Worm (Caenorhabditis elegans): Measurements from ENCODE around the gene Y62H9A.8.

Y62H9A.8 gene

DNA sequence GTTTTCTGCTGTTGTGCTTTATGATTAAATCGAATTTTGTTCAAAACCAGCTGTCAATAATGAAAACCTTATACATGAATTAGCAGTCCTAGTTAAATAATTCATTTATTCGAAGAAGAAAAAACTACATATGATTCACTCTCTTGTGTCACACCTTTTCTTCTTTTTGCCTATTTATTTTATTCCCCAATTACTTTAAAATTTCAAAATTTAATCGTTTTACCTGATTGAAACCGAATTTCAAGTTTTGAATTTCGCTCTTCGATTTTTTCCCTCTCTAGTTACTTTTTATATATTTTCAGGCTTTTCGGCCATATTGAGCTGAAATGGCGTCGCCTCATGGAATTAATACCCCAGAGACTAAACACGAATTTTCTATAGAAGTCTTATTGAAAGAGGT, 39.7 kb downstream of the Y62H9A.8 start, which contains the start of gene xtr-1:
Gene xtr-1 (plus strand): TSS at position 301 of the 400 bp plus-strand sequence.
- TF ChIP-seq nhr-237 (tag; optimal IDR thresholded peaks at IDR 0.05), result no peak
- no peak for TF ChIP-seq nhr-11 (tag; optimal IDR thresholded peaks at IDR 0.05)
- TF ChIP-seq unc-39 (tag; optimal IDR thresholded peaks at IDR 0.05), result no peak
- TF ChIP-seq pha-4 (tag; optimal IDR thresholded peaks at IDR 0.05), result no peak
- no peak for TF ChIP-seq ZK546.5 (tag; optimal IDR thresholded peaks at IDR 0.05)
- TF ChIP-seq nhr-76 (tag; optimal IDR thresholded peaks at IDR 0.05), result no peak
- no peak for TF ChIP-seq jun-1 (tag; optimal IDR thresholded peaks at IDR 0.05)
- TF ChIP-seq nhr-77 (tag; optimal IDR thresholded peaks at IDR 0.05), result no peak
- TF ChIP-seq elt-2 (tag; optimal IDR thresholded peaks at IDR 0.05), result no peak
- TF ChIP-seq snpc-4 (tag; optimal IDR thresholded peaks at IDR 0.05), result no peak
- no peak for TF ChIP-seq nhr-43 (tag; optimal IDR thresholded peaks at IDR 0.05; ENCODE audit: poor library complexity, severe bottlenecking)
- TF ChIP-seq ceh-28 (tag; optimal IDR thresholded peaks at IDR 0.05), result no peak
- TF ChIP-seq daf-12 (tag; optimal IDR thresholded peaks at IDR 0.05), result no peak
- no peak for TF ChIP-seq sea-2 (GFP tag; optimal IDR thresholded peaks at IDR 0.05)
- TF ChIP-seq ama-1 (optimal IDR thresholded peaks at IDR 0.05), result no peak
- no peak for TF ChIP-seq egl-27 (tag; optimal IDR thresholded peaks at IDR 0.05)
- no peak for TF ChIP-seq nhr-28 (tag; optimal IDR thresholded peaks at IDR 0.05)
- TF ChIP-seq ceh-16 (tag; optimal IDR thresholded peaks at IDR 0.05), result no peak
- no peak for TF ChIP-seq fkh-2 (tag; optimal IDR thresholded peaks at IDR 0.05)

DNA sequence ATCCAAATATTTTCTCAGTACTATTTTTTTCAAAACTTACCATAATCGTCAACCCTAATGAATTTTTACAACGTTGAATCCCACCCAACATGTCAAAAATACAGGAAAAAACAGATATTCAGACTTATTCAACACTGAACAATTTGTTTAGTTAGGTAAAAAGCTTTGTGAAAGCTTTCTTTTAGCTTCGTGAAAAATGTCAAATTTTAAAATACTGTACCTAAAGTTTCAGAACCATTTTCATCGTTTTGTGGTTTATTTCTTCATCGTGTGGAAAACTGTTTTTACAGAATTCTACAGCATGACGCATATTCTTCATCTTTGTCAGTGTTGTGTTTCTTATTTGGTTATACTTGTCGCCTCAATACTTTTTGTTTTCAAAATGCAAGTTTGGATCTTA, 41.7 kb downstream of the Y62H9A.8 start, which contains the start of gene F54F7.14:
Gene F54F7.14 (plus strand): TSS at position 301 of the 400 bp plus-strand sequence.
- no peak for TF ChIP-seq lin-39 (tag; optimal IDR thresholded peaks at IDR 0.05)

DNA sequence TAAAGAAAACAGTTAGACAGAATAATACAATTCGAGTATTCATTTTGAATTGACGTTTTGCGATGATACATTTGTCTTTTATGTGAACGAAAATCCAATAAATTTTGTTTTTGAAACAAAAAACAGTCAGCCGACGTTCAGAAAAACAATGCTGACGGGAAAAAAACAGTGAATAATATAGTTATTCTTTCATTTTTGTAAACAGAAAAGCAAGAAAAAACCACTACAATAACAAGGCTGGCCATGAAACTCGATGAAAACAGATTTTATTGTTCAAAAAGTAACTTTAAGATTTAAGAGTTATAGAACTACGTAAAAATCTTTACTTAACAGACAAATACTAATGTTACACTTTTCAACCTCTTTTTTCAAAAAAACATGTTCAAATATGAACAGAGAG, 42.1 kb downstream of the Y62H9A.8 start, which contains the start of gene F54F7.3:
Gene F54F7.3 (minus strand): TSS at position 101 of the 400 bp plus-strand sequence.
- TF ChIP-seq skn-1 (tag; optimal IDR thresholded peaks at IDR 0.05), result no peak
- TF ChIP-seq ceh-9 (tag; optimal IDR thresholded peaks at IDR 0.05), result no peak
- TF ChIP-seq daf-12 (tag; optimal IDR thresholded peaks at IDR 0.05), result no peak
- no peak for TF ChIP-seq ZK546.5 (tag; optimal IDR thresholded peaks at IDR 0.05)
- no peak for TF ChIP-seq unc-39 (tag; optimal IDR thresholded peaks at IDR 0.05)
- TF ChIP-seq elt-2 (tag; optimal IDR thresholded peaks at IDR 0.05), result no peak
- TF ChIP-seq elt-3 (tag; optimal IDR thresholded peaks at IDR 0.05), result no peak
- TF ChIP-seq pha-4 (tag; optimal IDR thresholded peaks at IDR 0.05), result no peak
- TF ChIP-seq fos-1 (tag; optimal IDR thresholded peaks at IDR 0.05), result no peak
- no peak for TF ChIP-seq nhr-23 (tag; optimal IDR thresholded peaks at IDR 0.05)
- TF ChIP-seq fkh-10 (GFP tag; optimal IDR thresholded peaks at IDR 0.05), result no peak
- no peak for TF ChIP-seq unc-62 (GFP tag; optimal IDR thresholded peaks at IDR 0.05)

DNA sequence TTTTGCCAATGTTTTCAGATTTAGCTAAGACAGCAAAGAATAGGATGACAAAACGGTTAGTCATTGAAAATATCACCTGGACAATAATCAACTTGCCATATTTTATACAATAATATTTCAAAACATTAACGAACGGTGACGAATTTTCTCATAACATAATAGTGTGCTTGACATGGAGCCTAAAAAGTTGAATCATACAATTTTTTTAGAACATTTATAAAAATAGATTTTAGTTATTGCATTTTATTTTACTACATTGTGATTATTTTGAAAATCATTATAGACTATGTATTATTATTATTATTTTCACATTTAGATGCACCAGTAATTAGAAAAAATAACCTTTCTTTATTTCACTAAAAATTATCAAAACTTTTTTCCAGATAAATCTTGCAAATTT, 43.6 kb downstream of the Y62H9A.8 start, which contains the start of gene F54F7.9:
Gene F54F7.9 (minus strand): TSS at position 101 of the 400 bp plus-strand sequence.
- TF ChIP-seq sea-2 (GFP tag; optimal IDR thresholded peaks at IDR 0.05) (no peak), snpc-4 (tag; optimal IDR thresholded peaks at IDR 0.05) (no peak), nhr-237 (tag; optimal IDR thresholded peaks at IDR 0.05) (no peak), tbx-2 (tag; optimal IDR thresholded peaks at IDR 0.05) (no peak), hmg-11 (tag; optimal IDR thresholded peaks at IDR 0.05) (no peak), nhr-67 (tag; optimal IDR thresholded peaks at IDR 0.05) (no peak), nhr-25 (tag; optimal IDR thresholded peaks at IDR 0.05) (no peak), zag-1 (tag; optimal IDR thresholded peaks at IDR 0.05) (no peak), lin-39 (tag; optimal IDR thresholded peaks at IDR 0.05) (no peak), ceh-16 (tag; optimal IDR thresholded peaks at IDR 0.05) (no peak), eor-1 (tag; optimal IDR thresholded peaks at IDR 0.05) (no peak), skn-1 (tag; optimal IDR thresholded peaks at IDR 0.05) (no peak), fos-1 (tag; optimal IDR thresholded peaks at IDR 0.05) (no peak)

DNA sequence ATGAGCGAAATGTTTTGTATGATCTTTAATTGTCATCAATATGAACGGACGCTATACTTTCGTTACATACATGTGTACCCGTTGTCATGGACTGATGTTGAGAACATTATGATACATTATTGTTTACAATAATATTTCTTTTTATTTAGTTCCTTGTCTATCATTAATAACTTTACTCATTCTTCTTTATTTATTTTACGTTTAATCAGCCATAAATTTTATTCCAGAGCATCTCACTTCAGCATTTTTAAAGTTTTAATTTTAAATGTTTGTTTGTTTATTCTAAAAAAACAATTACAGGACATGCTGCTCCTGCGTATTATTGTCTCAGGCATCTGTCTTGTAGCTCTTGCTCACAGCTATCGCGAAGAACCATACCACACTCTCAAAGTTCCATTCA, 48.9 kb downstream of the Y62H9A.8 start, which contains the start of gene F54F7.2:
Gene F54F7.2 (plus strand): TSS at position 301 of the 400 bp plus-strand sequence.
- TF ChIP-seq lin-15B (tag; optimal IDR thresholded peaks at IDR 0.05), result no peak
- no peak for TF ChIP-seq elt-3 (tag; optimal IDR thresholded peaks at IDR 0.05)
- no peak for TF ChIP-seq eor-1 (tag; optimal IDR thresholded peaks at IDR 0.05)
- TF ChIP-seq fos-1 (tag; optimal IDR thresholded peaks at IDR 0.05), result no peak
- TF ChIP-seq ZK546.5 (tag; optimal IDR thresholded peaks at IDR 0.05), result no peak
- no peak for TF ChIP-seq egl-5 (tag; optimal IDR thresholded peaks at IDR 0.05)
- no peak for TF ChIP-seq ceh-82 (tag; optimal IDR thresholded peaks at IDR 0.05)
- no peak for TF ChIP-seq nfya-1 (tag; optimal IDR thresholded peaks at IDR 0.05; ENCODE audit: insufficient read depth)
- TF ChIP-seq nhr-25 (tag; optimal IDR thresholded peaks at IDR 0.05), result no peak
- TF ChIP-seq ama-1 (optimal IDR thresholded peaks at IDR 0.05), result no peak
- TF ChIP-seq elt-1 (tag; optimal IDR thresholded peaks at IDR 0.05), result no peak
- no peak for TF ChIP-seq nhr-23 (tag; optimal IDR thresholded peaks at IDR 0.05)
- TF ChIP-seq nhr-28 (tag; optimal IDR thresholded peaks at IDR 0.05), result no peak
- no peak for TF ChIP-seq nhr-11 (tag; optimal IDR thresholded peaks at IDR 0.05)
- TF ChIP-seq nhr-12 (tag; optimal IDR thresholded peaks at IDR 0.05), result no peak
- TF ChIP-seq daf-12 (tag; optimal IDR thresholded peaks at IDR 0.05), result no peak
- TF ChIP-seq skn-1 (tag; optimal IDR thresholded peaks at IDR 0.05), result no peak
- no peak for TF ChIP-seq nhr-76 (tag; optimal IDR thresholded peaks at IDR 0.05)

Data from whole organism, L3 larva.